Fruit fly (Drosophila melanogaster): ENCODE measurements around the gene Ilp5.

- TF ChIP-seq usp (GFP tag; optimal IDR thresholded peaks at IDR 0.05) (no peak), CG8478 (optimal IDR thresholded peaks at IDR 0.05) (no peak), Dll (optimal IDR thresholded peaks at IDR 0.05) (no peak), pan (optimal IDR thresholded peaks at IDR 0.05) (no peak), psq (optimal IDR thresholded peaks at IDR 0.05) (no peak)
These were observed 22.4 kb upstream of the Ilp5 start for dm6 chr3L:9845980-9846538.
